Fruit fly (Drosophila melanogaster): ENCODE results near the gene Irk3.

- TF ChIP-seq CTCF (optimal IDR thresholded peaks at IDR 0.05) (no peak), CG8478 (optimal IDR thresholded peaks at IDR 0.05) (no peak)
Measured at dm6 chr2L:18713686-18714085, at the start of gene Irk3.
